Fruit fly (Drosophila melanogaster): ENCODE measurements around the gene Peritrophin-15b.

Gene Peritrophin-15b

DNA sequence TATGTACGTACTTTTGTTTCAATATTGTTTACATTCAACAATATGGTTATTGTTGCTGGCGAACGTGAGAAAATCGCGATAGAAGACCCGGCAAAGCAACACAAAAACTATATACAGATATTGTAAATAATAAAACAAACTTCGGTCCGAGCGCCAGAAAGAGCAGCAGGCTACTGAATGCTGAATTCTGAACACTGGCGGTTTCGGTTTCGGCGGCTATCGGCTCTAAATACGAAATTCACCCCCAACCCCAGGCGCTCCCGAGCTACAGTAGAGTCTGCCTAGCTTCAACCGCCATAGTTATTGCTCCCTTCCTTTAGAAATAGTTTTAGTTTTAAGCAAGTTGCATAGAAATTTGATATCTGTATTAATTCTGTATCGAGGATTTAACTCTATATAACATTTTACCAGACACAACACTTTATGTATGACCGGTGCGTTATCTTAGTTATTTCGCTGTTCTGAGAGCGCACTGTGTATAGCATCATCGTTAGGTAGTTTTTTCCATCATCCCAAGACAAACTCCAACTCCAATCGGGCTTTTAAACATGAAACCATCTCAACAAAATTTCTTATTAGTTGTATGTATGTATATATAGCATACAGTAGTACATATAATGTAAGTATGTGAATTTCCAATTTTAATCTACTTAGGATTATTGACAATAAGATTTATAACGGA lies 32.3 kb downstream of the Peritrophin-15b start, which contains the start of gene CG7627 (continued):
- TF ChIP-seq sd (tag; optimal IDR thresholded peaks at IDR 0.05) (peak; percentile 41), odd (GFP tag; optimal IDR thresholded peaks at IDR 0.05) (peak; percentile 51), CG13775 (GFP tag; optimal IDR thresholded peaks at IDR 0.05) (peak; percentile 60), CG2712 (tag; optimal IDR thresholded peaks at IDR 0.05) (peak; percentile 79), fu2 (GFP tag; optimal IDR thresholded peaks at IDR 0.05) (peak; percentile 77), Nf-YA (GFP tag; IDR thresholded peaks at IDR 0.05) (peak; percentile 53; the same call in 1 of the 2 replicates), CG9797 (GFP tag; optimal IDR thresholded peaks at IDR 0.05) (no peak), CG2875 (GFP tag; optimal IDR thresholded peaks at IDR 0.05) (peak; percentile 54), CG10654 (GFP tag; optimal IDR thresholded peaks at IDR 0.05) (peak; percentile 50), E2f2 (GFP tag; IDR thresholded peaks at IDR 0.05) (no peak), CG8089 (GFP tag; optimal IDR thresholded peaks at IDR 0.05) (peak; percentile 62), CG10147 (GFP tag; optimal IDR thresholded peaks at IDR 0.05) (peak; percentile 21), Med (GFP tag) (peak; percentile 97), CG10366 (GFP tag; IDR thresholded peaks at IDR 0.05) (peak; percentile 73), CG8478 (optimal IDR thresholded peaks at IDR 0.05) (no peak), gsb (GFP tag; IDR thresholded peaks at IDR 0.05) (peak; percentile 43; the same call in 1 of the 2 replicates), CG7987 (GFP tag; optimal IDR thresholded peaks at IDR 0.05) (peak; percentile 38), CG9215 (GFP tag; IDR thresholded peaks at IDR 0.05) (peak; percentile 69), E2f1 (GFP tag; IDR thresholded peaks at IDR 0.05) (peak; percentile 63), CG5953 (GFP tag; IDR thresholded peaks at IDR 0.05) (no peak), CG32772 (GFP tag; IDR thresholded peaks at IDR 0.05) (peak; percentile 56), CG8765 (GFP tag; IDR thresholded peaks at IDR 0.05) (no peak), ranshi (GFP tag; IDR thresholded peaks at IDR 0.05) (peak; percentile 81), CG7271 (tag; optimal IDR thresholded peaks at IDR 0.05) (no peak), Mad (GFP tag; optimal IDR thresholded peaks at IDR 0.05) (no peak), gem (tag; optimal IDR thresholded peaks at IDR 0.05) (peak; percentile 83), bowl (GFP tag; IDR thresholded peaks at IDR 0.05) (no peak), jigr1 (GFP tag; IDR thresholded peaks at IDR 0.05) (peak; percentile 40; the same call in 1 of the 3 replicates), CG6272 (GFP tag; IDR thresholded peaks at IDR 0.05) (peak; percentile 58), Hmx (GFP tag; optimal IDR thresholded peaks at IDR 0.05) (peak; percentile 20), Bdp1 (GFP tag; optimal IDR thresholded peaks at IDR 0.05) (peak; percentile 61), gt (GFP tag; IDR thresholded peaks at IDR 0.05) (no peak), Sry-δ (GFP tag; optimal IDR thresholded peaks at IDR 0.05) (peak; percentile 48), C15 (GFP tag; IDR thresholded peaks at IDR 0.05) (0 out of 3 replicates have a peak, but pooled peaks have one; percentile 52), Dad (GFP tag; optimal IDR thresholded peaks at IDR 0.05) (peak; percentile 61), luna (GFP tag; optimal IDR thresholded peaks at IDR 0.05) (peak; percentile 1), CG8281 (tag; optimal IDR thresholded peaks at IDR 0.05) (peak; percentile 50), danr (GFP tag; IDR thresholded peaks at IDR 0.05) (0 out of 2 replicates have a peak, but pooled peaks have one; percentile 40), lbe (GFP tag; optimal IDR thresholded peaks at IDR 0.05) (peak; percentile 65), pfk (GFP tag; optimal IDR thresholded peaks at IDR 0.05) (no peak), CG9437 (GFP tag; optimal IDR thresholded peaks at IDR 0.05) (peak; percentile 67), toy (GFP tag; IDR thresholded peaks at IDR 0.05) (peak; percentile 54; the same call in 1 of the 2 replicates), crp (GFP tag; optimal IDR thresholded peaks at IDR 0.05) (peak in 1 of 2 experiments; percentile 7), ATbp (GFP tag; optimal IDR thresholded peaks at IDR 0.05) (peak; percentile 68), dmrt99B (tag; optimal IDR thresholded peaks at IDR 0.05) (peak; percentile 83), emc (GFP tag; optimal IDR thresholded peaks at IDR 0.05) (peak; percentile 39), fd3F (GFP tag; optimal IDR thresholded peaks at IDR 0.05) (peak; percentile 60), CG8388 (GFP tag; optimal IDR thresholded peaks at IDR 0.05) (peak; percentile 55), ab (GFP tag; optimal IDR thresholded peaks at IDR 0.05) (peak; percentile 72), nmo (GFP tag; optimal IDR thresholded peaks at IDR 0.05) (peak; percentile 67)
